Fruit fly (Drosophila melanogaster): ENCODE results near the gene comt.

dm6 chrX:13236516-13237245 lies 22.1 kb upstream of the comt start, which contains the start of gene CG32639:
- no peak for TF ChIP-seq usp (GFP tag; optimal IDR thresholded peaks at IDR 0.05)
- TF ChIP-seq HLH106 (tag; optimal IDR thresholded peaks at IDR 0.05): no peak
- TF ChIP-seq dl (GFP tag; optimal IDR thresholded peaks at IDR 0.05; ENCODE audit: insufficient read depth in 1 of 2, partially characterized antibody in 2 of 2): no peak
- no peak for TF ChIP-seq CG32264 (GFP tag; optimal IDR thresholded peaks at IDR 0.05)
- no peak for TF ChIP-seq brk (GFP tag; optimal IDR thresholded peaks at IDR 0.05)

Data from whole organism, wandering third instar larva.